Fruit fly (Drosophila melanogaster): ENCODE results near the gene S6k.

The S6k gene

DNA sequence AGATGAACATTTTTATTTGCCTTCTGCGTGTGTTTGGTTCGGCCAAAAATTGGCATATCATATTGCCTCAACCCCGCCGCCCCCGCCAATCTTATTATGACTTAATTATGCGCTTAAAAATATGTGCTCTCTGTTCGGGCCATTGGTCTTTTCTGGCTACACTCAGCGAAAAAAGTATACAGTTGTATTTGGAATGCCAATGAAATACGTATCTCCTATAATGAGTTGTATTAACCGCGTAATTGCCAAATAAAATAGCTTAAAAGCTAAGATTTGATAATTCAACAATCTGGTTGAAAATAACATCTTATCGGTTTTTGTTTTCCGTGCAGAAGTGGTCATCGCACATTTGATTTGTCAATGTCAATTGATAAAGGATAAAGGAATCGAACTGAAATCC is 9.3 kb upstream of the S6k start (continued):
- no peak for TF ChIP-seq CG6765 (GFP tag; optimal IDR thresholded peaks at IDR 0.05)
- TF ChIP-seq CG30403 (GFP tag; optimal IDR thresholded peaks at IDR 0.05) = no peak
- no peak for TF ChIP-seq HLHmδ (GFP tag; optimal IDR thresholded peaks at IDR 0.05)
- no peak for TF ChIP-seq Jarid2 (GFP tag; optimal IDR thresholded peaks at IDR 0.05)
- no peak for TF ChIP-seq cwo (GFP tag; optimal IDR thresholded peaks at IDR 0.05)
- no peak for TF ChIP-seq ase (GFP tag; IDR thresholded peaks at IDR 0.05)
- TF ChIP-seq CG34224 (GFP tag; IDR thresholded peaks at IDR 0.05; ENCODE audit: partially characterized antibody) = no peak
- no peak for TF ChIP-seq CG17612 (GFP tag; IDR thresholded peaks at IDR 0.05)
- no peak for TF ChIP-seq prd (optimal IDR thresholded peaks at IDR 0.05)
- 0 out of 3 replicates have a peak, but pooled peaks have one; percentile 42 for TF ChIP-seq prd (GFP tag; IDR thresholded peaks at IDR 0.05)
- peak; percentile 19 for TF ChIP-seq PHDP (tag; optimal IDR thresholded peaks at IDR 0.05)
- 0 out of 2 replicates have a peak, but pooled peaks have one; percentile 33 for TF ChIP-seq slbo (GFP tag; IDR thresholded peaks at IDR 0.05)
- no peak for TF ChIP-seq Asciz (GFP tag; optimal IDR thresholded peaks at IDR 0.05)
- TF ChIP-seq pita (GFP tag; optimal IDR thresholded peaks at IDR 0.05) = no peak
- TF ChIP-seq Hr39 (optimal IDR thresholded peaks at IDR 0.05) = no peak
- TF ChIP-seq yki (optimal IDR thresholded peaks at IDR 0.05) = no peak
- TF ChIP-seq ash1 (GFP tag; optimal IDR thresholded peaks at IDR 0.05) = no peak
- TF ChIP-seq CG15011 (GFP tag; optimal IDR thresholded peaks at IDR 0.05) = no peak
- no peak for TF ChIP-seq kay (GFP tag; optimal IDR thresholded peaks at IDR 0.05)
- TF ChIP-seq CG6791 (GFP tag; IDR thresholded peaks at IDR 0.05; ENCODE audit: partially characterized antibody) = no peak
- TF ChIP-seq Myb (GFP tag; optimal IDR thresholded peaks at IDR 0.05) = no peak
- TF ChIP-seq CG2120 (GFP tag; optimal IDR thresholded peaks at IDR 0.05) = peak; percentile 31
- TF ChIP-seq CG2889 (GFP tag; IDR thresholded peaks at IDR 0.05) = no peak
- TF ChIP-seq CG9876 (GFP tag; optimal IDR thresholded peaks at IDR 0.05) = no peak
- TF ChIP-seq Med (GFP tag) = peak; percentile 83
- no peak for TF ChIP-seq Spps (tag; optimal IDR thresholded peaks at IDR 0.05)
- TF ChIP-seq unc-4 (GFP tag; IDR thresholded peaks at IDR 0.05; ENCODE audit: partially characterized antibody) = no peak
- TF ChIP-seq pzg (GFP tag; optimal IDR thresholded peaks at IDR 0.05) = no peak
- no peak for TF ChIP-seq CG2129 (GFP tag; IDR thresholded peaks at IDR 0.05; ENCODE audit: partially characterized antibody)
- peak in 1 of 2 experiments; percentile 14 for TF ChIP-seq Pdp1 (GFP tag; optimal IDR thresholded peaks at IDR 0.05)
- no peak for TF ChIP-seq aop (GFP tag; IDR thresholded peaks at IDR 0.05)
- TF ChIP-seq zf30C (GFP tag; optimal IDR thresholded peaks at IDR 0.05) = peak; percentile 3
- TF ChIP-seq CG4617 (GFP tag; optimal IDR thresholded peaks at IDR 0.05; ENCODE audit: borderline replicate concordance) = no peak

DNA sequence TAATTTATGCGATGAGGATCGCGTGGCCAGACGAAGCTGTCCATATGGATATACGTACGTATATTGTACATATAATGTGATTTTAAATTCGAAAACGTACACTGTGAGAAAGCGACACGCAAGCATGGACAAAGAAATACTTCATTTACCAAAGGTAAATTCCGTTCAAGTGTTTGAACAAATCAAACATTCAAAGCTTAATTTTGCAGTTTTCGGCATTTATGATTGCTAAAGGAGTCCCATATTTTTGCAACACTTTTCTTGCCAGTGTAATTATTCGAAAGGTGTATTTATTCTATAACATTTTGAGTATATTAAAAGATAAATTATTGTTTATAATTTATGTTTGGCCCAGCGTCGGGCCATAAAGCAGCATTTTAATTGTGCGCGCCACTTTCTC is 8.6 kb upstream of the S6k start:
- TF ChIP-seq run (tag; optimal IDR thresholded peaks at IDR 0.05) (no peak), HLHmδ (GFP tag; optimal IDR thresholded peaks at IDR 0.05) (no peak), CG5953 (GFP tag; IDR thresholded peaks at IDR 0.05) (no peak), MBD-R2 (GFP tag; IDR thresholded peaks at IDR 0.05) (no peak), CoRest (tag; optimal IDR thresholded peaks at IDR 0.05) (peak; percentile 44), CG6791 (GFP tag; IDR thresholded peaks at IDR 0.05; ENCODE audit: partially characterized antibody) (no peak), Hr39 (optimal IDR thresholded peaks at IDR 0.05) (no peak), crc (GFP tag; optimal IDR thresholded peaks at IDR 0.05) (no peak), MESR4 (GFP tag; optimal IDR thresholded peaks at IDR 0.05) (no peak), pros (GFP tag; optimal IDR thresholded peaks at IDR 0.05) (no peak), CG15479 (GFP tag; optimal IDR thresholded peaks at IDR 0.05) (no peak), Bdp1 (GFP tag; optimal IDR thresholded peaks at IDR 0.05) (no peak), bab2 (GFP tag; optimal IDR thresholded peaks at IDR 0.05) (peak; percentile 18), CG3995 (GFP tag; optimal IDR thresholded peaks at IDR 0.05) (no peak), ase (GFP tag; IDR thresholded peaks at IDR 0.05) (no peak), zfh1 (GFP tag; IDR thresholded peaks at IDR 0.05) (no peak), dimm (GFP tag; IDR thresholded peaks at IDR 0.05) (0 out of 2 replicates have a peak, but pooled peaks have one; percentile 11), CG9932 (GFP tag; IDR thresholded peaks at IDR 0.05) (peak; percentile 56; the same call in 1 of the 2 replicates), CG10366 (GFP tag; IDR thresholded peaks at IDR 0.05) (peak; percentile 21; the same call in 1 of the 2 replicates), zen (tag; optimal IDR thresholded peaks at IDR 0.05) (no peak), Adf1 (GFP tag; IDR thresholded peaks at IDR 0.05) (no peak), CG3163 (GFP tag; optimal IDR thresholded peaks at IDR 0.05) (no peak), CG17361 (GFP tag; IDR thresholded peaks at IDR 0.05) (peak; percentile 44; the same call in 1 of the 3 replicates), ci (GFP tag; IDR thresholded peaks at IDR 0.05) (no peak)

Measured in whole organism, embryonic.